Fruit fly (Drosophila melanogaster) whole organism, wandering third instar larva: ENCODE measurements around the gene CG14052.

Source experiments
- CG9705 ChIP-seq: fragments of 200-800 bp; sonication (Bioruptor generic); optimal IDR thresholded peaks from 2 replicates; lab custom pipeline; 2018; ENCODE audit warnings: missing biosample characterization, mild to moderate bottlenecking, missing genetic modification characterization
- CrebA ChIP-seq: fragments of 200-800 bp; sonication (Bioruptor generic); optimal IDR thresholded peaks from 2 replicates; lab custom pipeline; 2016; ENCODE audit warnings: missing biosample characterization, mild to moderate bottlenecking, missing genetic modification characterization, borderline replicate concordance
- Dfd ChIP-seq: fragments of >200 bp; optimal IDR thresholded peaks from 2 replicates; lab custom pipeline; 2017; ENCODE audit warnings: missing biosample characterization, missing genetic modification characterization
- Hr78 ChIP-seq: fragments of >200 bp; optimal IDR thresholded peaks from 2 replicates; lab custom pipeline; 2017; ENCODE audit warnings: missing biosample characterization, missing genetic modification characterization
- Myc ChIP-seq: fragments of >200 bp; optimal IDR thresholded peaks from 2 replicates; lab custom pipeline; 2017
- br ChIP-seq: fragments of 200-800 bp; sonication (Bioruptor generic); optimal IDR thresholded peaks from 2 replicates; lab custom pipeline; 2016; ENCODE audit warnings: missing biosample characterization, missing genetic modification characterization
- dl ChIP-seq, 2 experiments: fragments of 175-275, 200-275 bp in 1 of 2; fragments of 200-275 bp in 1 of 2; sonication (Bioruptor generic); optimal IDR thresholded peaks; lab custom pipeline; 2018; ENCODE audit warnings: mild to moderate bottlenecking in 2 of 2, missing biosample characterization in 2 of 2, missing genetic modification characterization in 2 of 2, moderate library complexity in 2 of 2; ENCODE audit not compliant: partially characterized antibody in 2 of 2, insufficient read depth in 1 of 2
- foxo ChIP-seq, 2 experiments: fragments of 200-800 bp; sonication (Bioruptor generic); optimal IDR thresholded peaks; 2 replicates in 1 of 2; 3 replicates in 1 of 2; lab custom pipeline; 2016 to 2017; ENCODE audit warnings: missing biosample characterization in 2 of 2, missing genetic modification characterization in 2 of 2
- fru ChIP-seq: fragments of 200-800 bp; sonication (Bioruptor generic); optimal IDR thresholded peaks from 3 replicates; lab custom pipeline; 2016; ENCODE audit warnings: missing biosample characterization, mild to moderate bottlenecking, missing genetic modification characterization
- h ChIP-seq: fragments of 200-800 bp; sonication (Bioruptor generic); optimal IDR thresholded peaks from 3 replicates; lab custom pipeline; 2016; ENCODE audit warnings: missing biosample characterization, mild to moderate bottlenecking, missing genetic modification characterization
- pan ChIP-seq: fragments of >200 bp; optimal IDR thresholded peaks from 2 replicates; lab custom pipeline; 2017
- rgr ChIP-seq: fragments of 200-800 bp; sonication (Bioruptor generic); optimal IDR thresholded peaks from 3 replicates; lab custom pipeline; 2016; ENCODE audit warnings: missing biosample characterization, mild to moderate bottlenecking, missing genetic modification characterization
- usp ChIP-seq: fragments of >200 bp; optimal IDR thresholded peaks from 2 replicates; lab custom pipeline; 2017; ENCODE audit warnings: missing biosample characterization, missing genetic modification characterization

DNA sequence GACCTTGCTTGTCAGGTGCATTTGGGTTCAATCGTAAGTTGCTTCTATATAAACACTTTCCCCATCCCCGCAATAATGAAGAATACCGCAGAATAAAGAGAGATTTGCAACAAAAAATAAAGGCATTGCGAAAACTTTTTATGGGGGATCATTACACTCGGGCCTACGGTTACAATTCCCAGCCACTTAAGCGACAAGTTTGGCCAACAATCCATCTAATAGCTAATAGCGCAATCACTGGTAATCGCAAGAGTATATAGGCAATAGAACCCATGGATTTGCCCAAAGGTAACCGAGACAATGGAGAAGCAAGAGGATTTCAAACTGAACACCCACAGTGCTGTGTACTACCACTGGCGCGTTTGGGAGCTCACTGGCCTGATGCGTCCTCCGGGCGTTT is 22.4 kb downstream of the CG14052 start, which contains the start of gene Or2a:
- TF ChIP-seq Dfd (GFP tag; lab: Kevin White, UChicago) (no peak), foxo (GFP tag; optimal IDR thresholded peaks at IDR 0.05; lab: Kevin White, UChicago) (no peak), rgr (GFP tag; lab: Kevin White, UChicago) (no peak), Hr78 (GFP tag; lab: Kevin White, UChicago) (no peak), dl (GFP tag; optimal IDR thresholded peaks at IDR 0.05; lab: Kevin White, UChicago; ENCODE audit: insufficient read depth in 1 of 2, partially characterized antibody in 2 of 2) (no peak), Myc (no peak), CG9705 (no peak), br (GFP tag; lab: Kevin White, UChicago) (no peak), pan (no peak), h (GFP tag; lab: Kevin White, UChicago) (no peak), fru (no peak), usp (GFP tag; lab: Kevin White, UChicago) (no peak), CrebA (GFP tag; lab: Kevin White, UChicago) (no peak)
